Worm (Caenorhabditis elegans) whole organism, young adult: ENCODE results near the gene R160.5.

Experiments used
- B0019.2 ChIP-seq: fragments of 200-800 bp; sonication (Bioruptor generic); conservative IDR thresholded peaks from 2 replicates; pipeline ENCODE4 v1.3.6; 2022; ENCODE audit warnings: missing genetic modification reagents, missing genetic modification characterization, missing compliant biosample characterization
- B0035.1 ChIP-seq: sonication (generic microtip); optimal IDR thresholded peaks from 2 replicates; lab custom pipeline; 2016; ENCODE audit warnings: missing genetic modification characterization, mild to moderate bottlenecking, missing compliant biosample characterization, missing genotype, missing genetic modification reagents
- B0336.3 ChIP-seq: fragments of 200-800 bp; sonication (Bioruptor generic); IDR thresholded peaks from 2 replicates; pipeline ENCODE4 v1.3.6; 2022; ENCODE audit warnings: missing genetic modification characterization, missing compliant biosample characterization
- C06A6.2 ChIP-seq: fragments of 200-800 bp; sonication (Bioruptor generic); conservative IDR thresholded peaks from 2 replicates; pipeline ENCODE4 v1.3.6; 2022; ENCODE audit warnings: missing genetic modification characterization, missing compliant biosample characterization
- F23B12.7 ChIP-seq: sonication (generic microtip); optimal IDR thresholded peaks from 2 replicates; lab custom pipeline; 2017; ENCODE audit warnings: missing genetic modification characterization, mild to moderate bottlenecking, missing compliant biosample characterization, antibody characterized with exemption, moderate library complexity; ENCODE audit not compliant: insufficient read depth
- F39B2.1 ChIP-seq: fragments of 200-800 bp; sonication (Bioruptor generic); IDR thresholded peaks from 2 replicates; pipeline ENCODE4 v1.3.6; 2022; ENCODE audit warnings: missing genetic modification reagents, missing genetic modification characterization, missing compliant biosample characterization
- F55B11.4 ChIP-seq: sonication (generic microtip); optimal IDR thresholded peaks from 2 replicates; lab custom pipeline; 2016; ENCODE audit warnings: missing compliant biosample characterization, missing genetic modification characterization, borderline replicate concordance; ENCODE audit not compliant: insufficient read depth
- F57C9.4 ChIP-seq: sonication (generic microtip); optimal IDR thresholded peaks from 2 replicates; lab custom pipeline; 2017; ENCODE audit warnings: mild to moderate bottlenecking, missing genetic modification characterization, missing compliant biosample characterization
- K12H6.12 ChIP-seq: fragments of 200-800 bp; sonication (Bioruptor generic); optimal IDR thresholded peaks from 2 replicates; lab custom pipeline; 2018; ENCODE audit warnings: mild to moderate bottlenecking, missing genetic modification characterization, missing compliant biosample characterization
- T07F8.4 ChIP-seq: sonication (generic microtip); optimal IDR thresholded peaks from 2 replicates; lab custom pipeline; 2016; ENCODE audit warnings: mild to moderate bottlenecking, missing genetic modification characterization, moderate library complexity, missing compliant biosample characterization
- Y56A3A.18 ChIP-seq: fragments of 200-800 bp; sonication (Bioruptor generic); IDR thresholded peaks from 2 replicates; pipeline ENCODE4 v1.3.6; 2022; ENCODE audit warnings: missing genetic modification reagents, missing genetic modification characterization, missing compliant biosample characterization
- Y67H2A.10 ChIP-seq: fragments of 200-800 bp; sonication (Bioruptor generic); conservative IDR thresholded peaks from 2 replicates; pipeline ENCODE4 v1.3.6; 2022; ENCODE audit warnings: missing genetic modification reagents, missing genetic modification characterization, missing compliant biosample characterization
- Y79H2A.3 ChIP-seq: fragments of 200-800 bp; sonication (Bioruptor generic); conservative IDR thresholded peaks from 2 replicates; pipeline ENCODE4 v1.3.6; 2022; ENCODE audit warnings: missing genetic modification reagents, missing genetic modification characterization, missing compliant biosample characterization
- Y95B8A.8 ChIP-seq: fragments of 200-800 bp; sonication (Bioruptor generic); IDR thresholded peaks from 2 replicates; pipeline ENCODE4 v1.3.6; 2022; ENCODE audit warnings: missing genetic modification reagents, missing genetic modification characterization, missing compliant biosample characterization
- ZK185.1 ChIP-seq: sonication (generic microtip); optimal IDR thresholded peaks from 2 replicates; lab custom pipeline; 2016; ENCODE audit warnings: mild to moderate bottlenecking, missing genetic modification characterization, missing compliant biosample characterization; ENCODE audit not compliant: poor library complexity, severe bottlenecking
- attf-5 ChIP-seq: fragments of 200-800 bp; sonication (Bioruptor generic); optimal IDR thresholded peaks from 2 replicates; lab custom pipeline; 2018; ENCODE audit warnings: mild to moderate bottlenecking, missing genetic modification characterization, missing compliant biosample characterization
- bed-1 ChIP-seq: fragments of 200-800 bp; sonication (Bioruptor generic); IDR thresholded peaks from 2 replicates; pipeline ENCODE4 v1.3.6; 2022; ENCODE audit warnings: missing genetic modification reagents, missing genetic modification characterization, missing compliant biosample characterization
- bed-2 ChIP-seq: fragments of 200-800 bp; sonication (Bioruptor generic); IDR thresholded peaks from 2 replicates; pipeline ENCODE4 v1.3.6; 2022; ENCODE audit warnings: missing genetic modification reagents, missing genetic modification characterization, missing compliant biosample characterization
- ceh-58 ChIP-seq: fragments of 200-800 bp; sonication (Bioruptor generic); IDR thresholded peaks from 2 replicates; pipeline ENCODE4 v1.3.6; 2022; ENCODE audit warnings: missing genetic modification characterization, missing compliant biosample characterization
- die-1 ChIP-seq: sonication (generic microtip); optimal IDR thresholded peaks from 2 replicates; lab custom pipeline; 2016; ENCODE audit warnings: missing genotype, mild to moderate bottlenecking, missing genetic modification characterization, missing compliant biosample characterization
- dox-1 ChIP-seq: fragments of 200-800 bp; sonication (Bioruptor generic); IDR thresholded peaks from 2 replicates; pipeline ENCODE4 v1.3.6; 2022; ENCODE audit warnings: missing genetic modification reagents, missing genetic modification characterization, missing compliant biosample characterization
- efl-1 ChIP-seq: fragments of 150-350 bp; optimal IDR thresholded peaks from 2 replicates; lab custom pipeline; 2014; ENCODE audit warnings: missing biosample characterization, missing genetic modification reagents, missing genetic modification characterization
- ekl-4 ChIP-seq: fragments of 200-800 bp; sonication (Bioruptor generic); IDR thresholded peaks from 2 replicates; pipeline ENCODE4 v1.3.6; 2022; ENCODE audit warnings: missing genetic modification reagents, missing genetic modification characterization, missing compliant biosample characterization
- ets-4 ChIP-seq: fragments of 200-800 bp; sonication (Bioruptor generic); optimal IDR thresholded peaks from 2 replicates; lab custom pipeline; 2018; ENCODE audit warnings: mild to moderate bottlenecking, missing genetic modification characterization, missing compliant biosample characterization
- gei-17 ChIP-seq: fragments of 200-800 bp; sonication (Bioruptor generic); optimal IDR thresholded peaks from 2 replicates; lab custom pipeline; 2018; ENCODE audit warnings: mild to moderate bottlenecking, missing genetic modification characterization, missing compliant biosample characterization
- him-1 ChIP-seq: sonication (generic microtip); optimal IDR thresholded peaks from 2 replicates; lab custom pipeline; 2016; ENCODE audit warnings: missing genotype, missing genetic modification reagents, missing genetic modification characterization, missing compliant biosample characterization
- hlh-12 ChIP-seq: sonication (generic microtip); optimal IDR thresholded peaks from 2 replicates; lab custom pipeline; 2016; ENCODE audit warnings: missing genetic modification characterization, missing compliant biosample characterization
- let-607 ChIP-seq, 2 experiments: fragments of 200-800 bp in 1 of 2; sonication (Bioruptor generic) in 1 of 2; sonication (generic microtip) in 1 of 2; optimal IDR thresholded peaks; 2 replicates each; lab custom pipeline; 2016 to 2018; ENCODE audit warnings: mild to moderate bottlenecking in 2 of 2, missing compliant biosample characterization in 2 of 2, missing genetic modification characterization in 2 of 2, moderate library complexity in 2 of 2, missing genotype in 1 of 2
- lin-35 ChIP-seq, 3 experiments: fragments of 150-350 bp in 2 of 3; sonication (generic microtip) in 1 of 3; optimal IDR thresholded peaks; 2 replicates each; lab custom pipeline; 2014 to 2018; ENCODE audit warnings: missing biosample characterization in 3 of 3, missing genetic modification characterization in 3 of 3, missing genetic modification reagents in 3 of 3
- lin-54 ChIP-seq: fragments of 200-800 bp; sonication (Bioruptor generic); optimal IDR thresholded peaks from 2 replicates; lab custom pipeline; 2018; ENCODE audit warnings: mild to moderate bottlenecking, missing genetic modification characterization, missing compliant biosample characterization
- lir-1 ChIP-seq: fragments of 200-800 bp; sonication (Bioruptor generic); conservative IDR thresholded peaks from 2 replicates; pipeline ENCODE4 v1.3.6; 2022; ENCODE audit warnings: missing genetic modification reagents, missing genetic modification characterization, missing compliant biosample characterization
- lsy-27 ChIP-seq: sonication (generic microtip); optimal IDR thresholded peaks from 2 replicates; lab custom pipeline; 2017; ENCODE audit warnings: missing genetic modification characterization, mild to moderate bottlenecking, missing compliant biosample characterization, antibody characterized with exemption, missing genotype, borderline replicate concordance; ENCODE audit not compliant: insufficient read depth
- madf-3 ChIP-seq: fragments of 200-800 bp; sonication (Bioruptor generic); IDR thresholded peaks from 2 replicates; pipeline ENCODE4 v1.3.6; 2022; ENCODE audit warnings: missing genetic modification reagents, missing genetic modification characterization, missing compliant biosample characterization
- mes-4 ChIP-seq: sonication (generic microtip); optimal IDR thresholded peaks from 2 replicates; lab custom pipeline; 2016; ENCODE audit warnings: missing genotype, missing genetic modification characterization, missing compliant biosample characterization
- nfyb-1 ChIP-seq: fragments of 200-800 bp; sonication (Bioruptor generic); IDR thresholded peaks from 2 replicates; pipeline ENCODE4 v1.3.6; 2022; ENCODE audit warnings: missing genetic modification reagents, missing genetic modification characterization, missing compliant biosample characterization
- nhr-120 ChIP-seq: fragments of 200-800 bp; sonication (Bioruptor generic); IDR thresholded peaks from 2 replicates; pipeline ENCODE4 v1.3.6; 2022; ENCODE audit warnings: missing genetic modification characterization, missing compliant biosample characterization
- nhr-90 ChIP-seq: sonication (generic microtip); optimal IDR thresholded peaks from 2 replicates; lab custom pipeline; 2016; ENCODE audit warnings: missing genotype, mild to moderate bottlenecking, missing genetic modification characterization, missing compliant biosample characterization
- pbrm-1 ChIP-seq: fragments of 200-800 bp; sonication (Bioruptor generic); IDR thresholded peaks from 2 replicates; pipeline ENCODE4 v1.3.6; 2022; ENCODE audit warnings: missing genetic modification reagents, missing genetic modification characterization, missing compliant biosample characterization
- pha-4 ChIP-seq: fragments of 150-350 bp; sonication (generic microtip); optimal IDR thresholded peaks from 2 replicates; lab custom pipeline; 2014; ENCODE audit warnings: missing biosample characterization, missing genetic modification reagents, missing genetic modification characterization
- snpc-4 ChIP-seq, 5 experiments: fragments of 150-350 bp in 1 of 5; sonication (generic microtip) in 4 of 5; optimal IDR thresholded peaks; 2 replicates each; lab custom pipeline; 2014 to 2018; ENCODE audit warnings: missing genetic modification characterization in 5 of 5, missing biosample characterization in 3 of 5, antibody characterized with exemption in 2 of 5, mild to moderate bottlenecking in 2 of 5, missing compliant biosample characterization in 2 of 5, missing genotype in 2 of 5, moderate library complexity in 2 of 5, missing genetic modification reagents in 1 of 5
- sptf-2 ChIP-seq: fragments of 200-800 bp; sonication (Bioruptor generic); optimal IDR thresholded peaks from 2 replicates; lab custom pipeline; 2018; ENCODE audit warnings: mild to moderate bottlenecking, missing genetic modification characterization, missing compliant biosample characterization
- tbp1 ChIP-seq: fragments of 200-800 bp; sonication (Bioruptor generic); optimal IDR thresholded peaks from 2 replicates; lab custom pipeline; 2018; ENCODE audit warnings: mild to moderate bottlenecking, missing genetic modification characterization, missing compliant biosample characterization
- tlf-1 ChIP-seq: fragments of 200-800 bp; sonication (Bioruptor generic); optimal IDR thresholded peaks from 2 replicates; lab custom pipeline; 2018; ENCODE audit warnings: mild to moderate bottlenecking, missing genetic modification characterization, missing compliant biosample characterization
- zim-3 ChIP-seq: sonication (generic microtip); optimal IDR thresholded peaks from 2 replicates; lab custom pipeline; 2017; ENCODE audit warnings: mild to moderate bottlenecking, missing genetic modification characterization, moderate library complexity, missing compliant biosample characterization
- ztf-22 ChIP-seq: fragments of 200-800 bp; sonication (Bioruptor generic); optimal IDR thresholded peaks from 2 replicates; lab custom pipeline; 2018; ENCODE audit warnings: mild to moderate bottlenecking, missing genetic modification characterization, moderate library complexity, missing compliant biosample characterization
- ztf-26 ChIP-seq: sonication (generic microtip); optimal IDR thresholded peaks from 2 replicates; lab custom pipeline; 2017; ENCODE audit warnings: missing genetic modification characterization, missing compliant biosample characterization

Gene R160.5

DNA sequence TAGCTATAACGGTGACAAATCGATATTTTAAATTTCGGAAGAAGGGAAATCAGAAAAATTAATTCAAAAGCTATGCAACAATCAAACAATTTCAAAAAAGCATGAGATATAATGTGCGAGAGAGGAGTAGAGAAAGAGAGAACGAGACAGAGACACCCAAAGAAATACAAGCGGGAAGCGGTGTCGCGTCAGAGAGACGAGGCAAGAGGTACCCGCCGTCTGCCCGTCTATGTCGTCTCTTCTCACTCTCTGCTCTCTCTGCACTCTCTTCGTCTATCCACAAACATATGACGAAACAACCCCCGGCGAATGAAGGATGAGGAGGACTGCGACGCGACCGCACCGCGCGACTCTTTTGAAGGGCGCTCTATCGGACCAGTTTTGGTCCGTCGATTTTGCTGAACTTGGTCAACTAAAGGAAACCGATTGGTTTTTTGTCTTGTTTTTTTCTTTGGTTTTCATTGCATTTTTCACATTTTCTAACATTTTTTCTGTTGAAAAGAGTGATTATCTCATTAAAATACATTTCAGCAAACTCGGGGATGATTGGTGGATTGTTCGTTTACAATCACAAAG, 18.3 kb upstream of the R160.5 start, which contains the start of gene dpy-23 (continued):
- TF ChIP-seq ZK185.1 (tag; lab: Kevin White, UChicago) (peak; percentile 81), Y67H2A.10 (GFP tag; lab: Robert Waterston, UW) (peak; percentile 64), madf-3 (peak; percentile 85), efl-1 (GFP tag; lab: Kevin White, UChicago) (no peak), hlh-12 (tag; lab: Kevin White, UChicago) (no peak), F39B2.1 (GFP tag; lab: Robert Waterston, UW) (no peak), lsy-27 (tag; lab: Kevin White, UChicago) (no peak), attf-5 (GFP tag; lab: Kevin White, UChicago) (peak; percentile 93), ekl-4 (GFP tag; lab: Robert Waterston, UW) (peak; percentile 55), pbrm-1 (peak; percentile 87), tlf-1 (peak; percentile 38), B0336.3 (GFP tag; lab: Robert Waterston, UW) (peak; percentile 81), C06A6.2 (GFP tag; lab: Robert Waterston, UW) (peak; percentile 77), lin-54 (GFP tag; lab: Kevin White, UChicago) (peak; percentile 51), ets-4 (GFP tag; lab: Kevin White, UChicago) (peak; percentile 64), him-1 (tag; lab: Kevin White, UChicago) (no peak), bed-2 (GFP tag; lab: Robert Waterston, UW) (peak; percentile 80; the same call in 1 of the 2 replicates), let-607 (tag; optimal IDR thresholded peaks at IDR 0.05; lab: Kevin White, UChicago) (peak in 1 of 2 experiments; percentile 59), sptf-2 (GFP tag; lab: Kevin White, UChicago) (no peak), pha-4 (tag; lab: Kevin White, UChicago) (peak; percentile 33), F57C9.4 (tag; lab: Kevin White, UChicago) (no peak), nfyb-1 (GFP tag; lab: Robert Waterston, UW) (peak; percentile 87), nhr-90 (tag; lab: Kevin White, UChicago) (peak; percentile 2), T07F8.4 (tag; lab: Kevin White, UChicago) (no peak), tbp1 (GFP tag; lab: Kevin White, UChicago) (peak; percentile 49), mes-4 (tag; lab: Kevin White, UChicago) (no peak), Y79H2A.3 (GFP tag; lab: Robert Waterston, UW) (no peak), Y95B8A.8 (0 out of 2 replicates have a peak, but pooled peaks have one; percentile 19), nhr-120 (GFP tag; lab: Robert Waterston, UW) (no peak), snpc-4 (GFP tag; optimal IDR thresholded peaks at IDR 0.05; lab: Kevin White, UChicago) (peak; percentile 42), snpc-4 (tag; optimal IDR thresholded peaks at IDR 0.05; lab: Kevin White, UChicago) (peak; percentile 2 to 55 (median 53)), Y56A3A.18 (GFP tag; lab: Robert Waterston, UW) (no peak), zim-3 (tag; lab: Kevin White, UChicago) (no peak), die-1 (peak; percentile 16), F23B12.7 (peak; percentile 70), B0019.2 (GFP tag; lab: Robert Waterston, UW) (no peak), lin-35 (GFP tag; optimal IDR thresholded peaks at IDR 0.05; lab: Kevin White, UChicago) (peak in 1 of 3 experiments; percentile 75), gei-17 (peak; percentile 73), lir-1 (GFP tag; lab: Robert Waterston, UW) (peak; percentile 71; the same call in 1 of the 2 replicates), ztf-26 (tag; lab: Kevin White, UChicago) (peak; percentile 76), B0035.1 (tag; lab: Kevin White, UChicago) (peak; percentile 12), ceh-58 (GFP tag; lab: Robert Waterston, UW) (no peak), ztf-22 (GFP tag; lab: Kevin White, UChicago) (no peak), K12H6.12 (tag; lab: Kevin White, UChicago) (peak; percentile 93), dox-1 (GFP tag; lab: Robert Waterston, UW) (peak; percentile 87), F55B11.4 (tag; lab: Kevin White, UChicago) (no peak), bed-1 (GFP tag; lab: Robert Waterston, UW) (no peak)
